Fruit fly (Drosophila melanogaster): ENCODE measurements around the gene CG6299.

The CG6299 gene

DNA sequence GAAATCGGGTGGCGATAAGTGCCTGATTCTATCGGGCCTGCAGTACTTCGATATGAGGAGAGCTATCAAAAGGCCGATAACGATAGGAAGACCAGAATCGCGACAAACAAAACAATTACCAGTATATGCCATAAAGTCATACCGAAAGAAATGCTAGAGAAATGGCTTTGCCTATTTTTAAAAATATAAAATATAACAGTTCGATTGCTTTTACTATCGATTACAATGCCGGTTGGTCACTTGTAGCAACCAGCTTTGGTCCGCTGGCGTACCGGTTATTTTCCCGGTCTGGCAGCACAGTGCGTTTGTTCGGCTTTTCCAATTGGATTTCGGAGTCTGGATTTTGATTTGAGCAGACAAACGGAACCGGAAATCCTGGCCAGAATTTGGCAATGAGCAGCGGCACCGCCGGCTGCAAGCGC, at the start of gene CG6299, which contains the start of the genes shtd and CG6294:
Gene CG6299 (plus strand): TSS at position 287 of the 422 bp plus-strand sequence.
Gene shtd (minus strand): TSS at position 6 of the 422 bp plus-strand sequence.
Gene CG6294 (plus strand): TSS at position 287 of the 422 bp plus-strand sequence.
- TF ChIP-seq Hr83 (GFP tag; optimal IDR thresholded peaks at IDR 0.05; ENCODE audit: poor library complexity, severe bottlenecking) (no peak), Jra (GFP tag; optimal IDR thresholded peaks at IDR 0.05) (no peak), ey (GFP tag; optimal IDR thresholded peaks at IDR 0.05) (no peak), Dif (GFP tag; optimal IDR thresholded peaks at IDR 0.05; ENCODE audit: partially characterized antibody) (peak; percentile 67), jim (GFP tag; optimal IDR thresholded peaks at IDR 0.05) (no peak), usp (GFP tag; optimal IDR thresholded peaks at IDR 0.05) (no peak), CG9705 (GFP tag; optimal IDR thresholded peaks at IDR 0.05) (no peak), dmrt93B (GFP tag; optimal IDR thresholded peaks at IDR 0.05) (no peak), Sp1 (GFP tag; optimal IDR thresholded peaks at IDR 0.05) (no peak), brk (GFP tag; optimal IDR thresholded peaks at IDR 0.05) (no peak), GATAd (GFP tag; optimal IDR thresholded peaks at IDR 0.05) (no peak), Myc (optimal IDR thresholded peaks at IDR 0.05) (peak; percentile 71), rgr (GFP tag; optimal IDR thresholded peaks at IDR 0.05) (no peak), Abd-B (GFP tag; optimal IDR thresholded peaks at IDR 0.05) (no peak), Hnf4 (GFP tag; optimal IDR thresholded peaks at IDR 0.05) (no peak), Rel (GFP tag; optimal IDR thresholded peaks at IDR 0.05) (no peak), Rel (tag; optimal IDR thresholded peaks at IDR 0.05) (no peak), dl (GFP tag; optimal IDR thresholded peaks at IDR 0.05; ENCODE audit: insufficient read depth in 1 of 2, partially characterized antibody in 2 of 2) (no peak), tai (GFP tag; optimal IDR thresholded peaks at IDR 0.05) (no peak), HLH106 (tag; optimal IDR thresholded peaks at IDR 0.05) (no peak), h (GFP tag; optimal IDR thresholded peaks at IDR 0.05) (no peak), OdsH (GFP tag; optimal IDR thresholded peaks at IDR 0.05) (no peak), sv (GFP tag; optimal IDR thresholded peaks at IDR 0.05) (peak; percentile 12), pan (optimal IDR thresholded peaks at IDR 0.05) (no peak), woc (GFP tag; optimal IDR thresholded peaks at IDR 0.05) (no peak), br (GFP tag; optimal IDR thresholded peaks at IDR 0.05) (no peak), dsf (GFP tag; optimal IDR thresholded peaks at IDR 0.05; ENCODE audit: borderline replicate concordance) (no peak), Vsx2 (GFP tag; optimal IDR thresholded peaks at IDR 0.05; ENCODE audit: partially characterized antibody) (peak; percentile 87), psq (GFP tag; optimal IDR thresholded peaks at IDR 0.05) (no peak), lola (GFP tag; optimal IDR thresholded peaks at IDR 0.05) (no peak)

DNA sequence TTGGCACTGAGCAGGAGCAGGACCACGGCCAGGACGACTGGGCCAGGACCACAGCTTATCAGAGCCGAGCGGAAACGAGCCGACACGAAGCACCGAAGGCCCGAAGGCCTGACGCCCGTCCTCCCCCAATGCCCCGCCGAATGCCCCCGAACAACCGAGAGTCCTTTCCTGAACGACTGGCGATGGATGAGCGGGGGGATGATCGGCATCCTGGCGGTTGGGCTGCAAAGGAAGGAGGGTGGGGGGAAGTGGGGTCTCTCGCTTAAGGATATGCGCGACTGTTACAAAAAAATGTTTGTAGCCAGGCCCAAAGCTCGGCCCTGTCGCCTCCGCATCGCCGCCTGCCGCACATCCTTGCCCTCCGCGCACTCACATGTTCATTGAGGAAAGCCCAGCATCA, 21.3 kb upstream of the CG6299 start, which contains the start of gene Cngl:
Gene Cngl (minus strand): TSS at position 8 of the 400 bp plus-strand sequence.
- no peak for TF ChIP-seq CrebA (GFP tag; optimal IDR thresholded peaks at IDR 0.05; ENCODE audit: borderline replicate concordance)
- TF ChIP-seq N (GFP tag; optimal IDR thresholded peaks at IDR 0.05) = no peak
- TF ChIP-seq rgr (GFP tag; optimal IDR thresholded peaks at IDR 0.05) = no peak
- no peak for TF ChIP-seq lola (GFP tag; optimal IDR thresholded peaks at IDR 0.05)
- TF ChIP-seq CG9705 (GFP tag; optimal IDR thresholded peaks at IDR 0.05) = no peak
- no peak for TF ChIP-seq OdsH (GFP tag; optimal IDR thresholded peaks at IDR 0.05)
- TF ChIP-seq Jra (GFP tag; optimal IDR thresholded peaks at IDR 0.05) = no peak
- TF ChIP-seq jim (GFP tag; optimal IDR thresholded peaks at IDR 0.05) = no peak
- no peak for TF ChIP-seq h (GFP tag; optimal IDR thresholded peaks at IDR 0.05)
- no peak for TF ChIP-seq Rel (GFP tag; optimal IDR thresholded peaks at IDR 0.05)
- no peak for TF ChIP-seq Rel (tag; optimal IDR thresholded peaks at IDR 0.05)
- TF ChIP-seq dmrt93B (GFP tag; optimal IDR thresholded peaks at IDR 0.05) = no peak
- TF ChIP-seq br (GFP tag; optimal IDR thresholded peaks at IDR 0.05) = no peak
- TF ChIP-seq Abd-B (GFP tag; optimal IDR thresholded peaks at IDR 0.05) = no peak
- TF ChIP-seq usp (GFP tag; optimal IDR thresholded peaks at IDR 0.05) = no peak
- TF ChIP-seq Sp1 (GFP tag; optimal IDR thresholded peaks at IDR 0.05) = no peak
- TF ChIP-seq dl (GFP tag; optimal IDR thresholded peaks at IDR 0.05; ENCODE audit: insufficient read depth in 1 of 2, partially characterized antibody in 2 of 2) = no peak
- no peak for TF ChIP-seq Myc (optimal IDR thresholded peaks at IDR 0.05)
- TF ChIP-seq brk (GFP tag; optimal IDR thresholded peaks at IDR 0.05) = no peak
- TF ChIP-seq sage (GFP tag; optimal IDR thresholded peaks at IDR 0.05) = no peak
- no peak for TF ChIP-seq Vsx2 (GFP tag; optimal IDR thresholded peaks at IDR 0.05; ENCODE audit: partially characterized antibody)

DNA sequence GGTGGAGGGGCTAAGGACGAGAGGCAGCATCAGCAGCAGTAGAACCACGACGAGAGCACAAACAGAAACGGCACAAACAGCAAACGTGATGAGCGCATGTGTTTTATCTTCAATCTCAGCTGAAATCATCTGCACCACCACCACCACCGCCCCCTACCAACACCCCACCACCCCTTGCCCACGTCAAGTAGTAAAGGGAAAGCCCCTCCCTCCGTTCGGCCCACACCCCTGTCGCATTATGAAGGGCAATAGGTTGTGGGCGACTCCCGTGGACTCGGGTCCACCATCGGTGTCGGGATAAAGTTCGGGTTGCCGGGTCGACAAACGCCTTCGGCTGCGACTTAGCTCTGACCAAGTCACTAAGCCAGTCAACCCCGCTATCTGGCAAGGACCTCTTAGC, 19.0 kb upstream of the CG6299 start:
- TF ChIP-seq Hr83 (GFP tag; optimal IDR thresholded peaks at IDR 0.05; ENCODE audit: poor library complexity, severe bottlenecking) (no peak), dmrt93B (GFP tag; optimal IDR thresholded peaks at IDR 0.05) (no peak), woc (GFP tag; optimal IDR thresholded peaks at IDR 0.05) (no peak), Abd-B (GFP tag; optimal IDR thresholded peaks at IDR 0.05) (no peak), Jra (GFP tag; optimal IDR thresholded peaks at IDR 0.05) (no peak), br (GFP tag; optimal IDR thresholded peaks at IDR 0.05) (no peak), tai (GFP tag; optimal IDR thresholded peaks at IDR 0.05) (no peak), pan (optimal IDR thresholded peaks at IDR 0.05) (no peak), h (GFP tag; optimal IDR thresholded peaks at IDR 0.05) (no peak), sage (GFP tag; optimal IDR thresholded peaks at IDR 0.05) (no peak), rgr (GFP tag; optimal IDR thresholded peaks at IDR 0.05) (no peak), brk (GFP tag; optimal IDR thresholded peaks at IDR 0.05) (no peak), Mio (GFP tag; optimal IDR thresholded peaks at IDR 0.05) (no peak), Hr78 (GFP tag; optimal IDR thresholded peaks at IDR 0.05) (no peak), dsf (GFP tag; optimal IDR thresholded peaks at IDR 0.05; ENCODE audit: borderline replicate concordance) (no peak)
